Worm (Caenorhabditis elegans) whole organism, young adult: ENCODE measurements around the gene zim-2.

Experiments used
- B0261.1 ChIP-seq: sonication (generic microtip); optimal IDR thresholded peaks from 2 replicates; lab custom pipeline; 2016; ENCODE audit warnings: mild to moderate bottlenecking, missing genetic modification characterization, moderate library complexity, missing compliant biosample characterization
- F22D6.2 ChIP-seq: sonication (generic microtip); optimal IDR thresholded peaks from 2 replicates; lab custom pipeline; 2016; ENCODE audit warnings: mild to moderate bottlenecking, missing genetic modification characterization, missing compliant biosample characterization
- F49E8.2 ChIP-seq: sonication (generic microtip); optimal IDR thresholded peaks from 3 replicates; lab custom pipeline; 2017; ENCODE audit warnings: missing genetic modification characterization, mild to moderate bottlenecking, missing compliant biosample characterization, antibody characterized with exemption, moderate library complexity; ENCODE audit not compliant: insufficient read depth
- F57C9.4 ChIP-seq: sonication (generic microtip); optimal IDR thresholded peaks from 2 replicates; lab custom pipeline; 2017; ENCODE audit warnings: mild to moderate bottlenecking, missing genetic modification characterization, missing compliant biosample characterization
- K12H6.12 ChIP-seq: fragments of 200-800 bp; sonication (Bioruptor generic); optimal IDR thresholded peaks from 2 replicates; lab custom pipeline; 2018; ENCODE audit warnings: mild to moderate bottlenecking, missing genetic modification characterization, missing compliant biosample characterization
- T07F8.4 ChIP-seq: sonication (generic microtip); optimal IDR thresholded peaks from 2 replicates; lab custom pipeline; 2016; ENCODE audit warnings: mild to moderate bottlenecking, missing genetic modification characterization, moderate library complexity, missing compliant biosample characterization
- T26A5.8 ChIP-seq: sonication (generic microtip); optimal IDR thresholded peaks from 2 replicates; lab custom pipeline; 2016; ENCODE audit warnings: missing genetic modification characterization, missing compliant biosample characterization
- Y95B8A.8 ChIP-seq: fragments of 200-800 bp; sonication (Bioruptor generic); IDR thresholded peaks from 2 replicates; pipeline ENCODE4 v1.3.6; 2022; ENCODE audit warnings: missing genetic modification reagents, missing genetic modification characterization, missing compliant biosample characterization
- aptf-2 ChIP-seq: fragments of 200-800 bp; sonication (Bioruptor generic); conservative IDR thresholded peaks from 2 replicates; pipeline ENCODE4 v1.3.6; 2022; ENCODE audit warnings: missing genetic modification reagents, missing genetic modification characterization, missing compliant biosample characterization
- athp-1 ChIP-seq: sonication (generic microtip); optimal IDR thresholded peaks from 2 replicates; lab custom pipeline; 2017; ENCODE audit warnings: mild to moderate bottlenecking, missing genetic modification characterization, missing compliant biosample characterization
- attf-5 ChIP-seq: fragments of 200-800 bp; sonication (Bioruptor generic); optimal IDR thresholded peaks from 2 replicates; lab custom pipeline; 2018; ENCODE audit warnings: mild to moderate bottlenecking, missing genetic modification characterization, missing compliant biosample characterization
- cebp-1 ChIP-seq, 2 experiments: fragments of 200-800 bp in 1 of 2; sonication (Bioruptor generic) in 1 of 2; sonication (generic microtip) in 1 of 2; IDR thresholded peaks in 1 of 2; optimal IDR thresholded peaks in 1 of 2; 2 replicates each; pipeline versions ENCODE4 v1.3.6 to Lab custom; 2017 to 2022; ENCODE audit warnings: missing compliant biosample characterization in 2 of 2, missing genetic modification characterization in 2 of 2, mild to moderate bottlenecking in 1 of 2, missing genetic modification reagents in 1 of 2, moderate library complexity in 1 of 2
- cebp-2 ChIP-seq: fragments of 200-800 bp; sonication (Bioruptor generic); IDR thresholded peaks from 2 replicates; pipeline ENCODE4 v1.3.6; 2022; ENCODE audit warnings: missing genetic modification characterization, missing compliant biosample characterization
- ceh-100 ChIP-seq: fragments of 200-800 bp; sonication (Bioruptor generic); IDR thresholded peaks from 2 replicates; pipeline ENCODE4 v1.3.6; 2022; ENCODE audit warnings: missing genetic modification reagents, missing genetic modification characterization, missing compliant biosample characterization
- ceh-58 ChIP-seq: fragments of 200-800 bp; sonication (Bioruptor generic); IDR thresholded peaks from 2 replicates; pipeline ENCODE4 v1.3.6; 2022; ENCODE audit warnings: missing genetic modification characterization, missing compliant biosample characterization
- dpff-1 ChIP-seq: sonication (generic microtip); optimal IDR thresholded peaks from 2 replicates; lab custom pipeline; 2017; ENCODE audit warnings: mild to moderate bottlenecking, missing genetic modification characterization, missing compliant biosample characterization
- egl-44 ChIP-seq: fragments of 200-800 bp; sonication (Bioruptor generic); IDR thresholded peaks from 2 replicates; pipeline ENCODE4 v1.3.6; 2022; ENCODE audit warnings: missing genetic modification reagents, missing genetic modification characterization, missing compliant biosample characterization
- ets-4 ChIP-seq: fragments of 200-800 bp; sonication (Bioruptor generic); optimal IDR thresholded peaks from 2 replicates; lab custom pipeline; 2018; ENCODE audit warnings: mild to moderate bottlenecking, missing genetic modification characterization, missing compliant biosample characterization
- him-1 ChIP-seq: sonication (generic microtip); optimal IDR thresholded peaks from 2 replicates; lab custom pipeline; 2016; ENCODE audit warnings: missing genotype, missing genetic modification reagents, missing genetic modification characterization, missing compliant biosample characterization
- hsf-1 ChIP-seq: fragments of 200-800 bp; sonication (Bioruptor generic); IDR thresholded peaks from 2 replicates; pipeline ENCODE4 v1.3.6; 2022; ENCODE audit warnings: missing genetic modification reagents, missing genetic modification characterization, missing compliant biosample characterization
- lag-1 ChIP-seq: fragments of 200-800 bp; sonication (Bioruptor generic); IDR thresholded peaks from 2 replicates; pipeline ENCODE4 v1.3.6; 2022; ENCODE audit warnings: missing genetic modification reagents, missing genetic modification characterization, missing compliant biosample characterization
- lsl-1 ChIP-seq: fragments of 200-800 bp; sonication (Bioruptor generic); optimal IDR thresholded peaks from 2 replicates; lab custom pipeline; 2018; ENCODE audit warnings: mild to moderate bottlenecking, missing genetic modification characterization, moderate library complexity, missing compliant biosample characterization
- madf-10 ChIP-seq: sonication (generic microtip); optimal IDR thresholded peaks from 2 replicates; lab custom pipeline; 2016; ENCODE audit warnings: mild to moderate bottlenecking, missing genetic modification characterization, missing compliant biosample characterization
- madf-8 ChIP-seq: fragments of 200-800 bp; sonication (Bioruptor generic); conservative IDR thresholded peaks from 2 replicates; pipeline ENCODE4 v1.3.6; 2022; ENCODE audit warnings: missing genetic modification reagents, missing genetic modification characterization, missing compliant biosample characterization
- mcd-1 ChIP-seq: fragments of 200-800 bp; sonication (Bioruptor generic); IDR thresholded peaks from 2 replicates; pipeline ENCODE4 v1.3.6; 2022; ENCODE audit warnings: missing genetic modification reagents, missing genetic modification characterization, missing compliant biosample characterization
- nhr-179 ChIP-seq: sonication (generic microtip); optimal IDR thresholded peaks from 2 replicates; lab custom pipeline; 2016; ENCODE audit warnings: mild to moderate bottlenecking, missing genetic modification characterization, missing compliant biosample characterization
- nhr-27 ChIP-seq: fragments of 200-800 bp; sonication (Bioruptor generic); optimal IDR thresholded peaks from 2 replicates; lab custom pipeline; 2018; ENCODE audit warnings: mild to moderate bottlenecking, missing genetic modification characterization, moderate library complexity, missing compliant biosample characterization
- pha-4 ChIP-seq: fragments of 150-350 bp; sonication (generic microtip); optimal IDR thresholded peaks from 2 replicates; lab custom pipeline; 2014; ENCODE audit warnings: missing biosample characterization, missing genetic modification reagents, missing genetic modification characterization
- repo-1 ChIP-seq: sonication (generic microtip); optimal IDR thresholded peaks from 2 replicates; lab custom pipeline; 2017; ENCODE audit warnings: mild to moderate bottlenecking, missing genetic modification characterization, missing compliant biosample characterization
- sdz-38 ChIP-seq: sonication (generic microtip); optimal IDR thresholded peaks from 2 replicates; lab custom pipeline; 2016; ENCODE audit warnings: missing genotype, missing genetic modification characterization, missing compliant biosample characterization
- snpc-1.1 ChIP-seq: sonication (generic microtip); optimal IDR thresholded peaks from 2 replicates; lab custom pipeline; 2017; ENCODE audit warnings: missing genetic modification characterization, mild to moderate bottlenecking, missing compliant biosample characterization, antibody characterized with exemption, moderate library complexity, missing genotype, missing genetic modification reagents; ENCODE audit not compliant: insufficient read depth
- snpc-3.4 ChIP-seq: sonication (generic microtip); optimal IDR thresholded peaks from 2 replicates; lab custom pipeline; 2017; ENCODE audit warnings: missing genetic modification characterization, mild to moderate bottlenecking, missing compliant biosample characterization, antibody characterized with exemption, moderate library complexity, missing genotype, missing genetic modification reagents
- tlf-1 ChIP-seq: fragments of 200-800 bp; sonication (Bioruptor generic); optimal IDR thresholded peaks from 2 replicates; lab custom pipeline; 2018; ENCODE audit warnings: mild to moderate bottlenecking, missing genetic modification characterization, missing compliant biosample characterization
- unc-130 ChIP-seq: sonication (generic microtip); optimal IDR thresholded peaks from 2 replicates; lab custom pipeline; 2016; ENCODE audit warnings: missing genetic modification reagents, missing genetic modification characterization, missing compliant biosample characterization
- ztf-18 ChIP-seq: sonication (generic microtip); optimal IDR thresholded peaks from 2 replicates; lab custom pipeline; 2016; ENCODE audit warnings: missing genotype, mild to moderate bottlenecking, missing genetic modification characterization, missing compliant biosample characterization
- ztf-6 ChIP-seq: fragments of 200-800 bp; sonication (Bioruptor generic); IDR thresholded peaks from 2 replicates; pipeline ENCODE4 v1.3.6; 2022; ENCODE audit warnings: missing genetic modification reagents, missing genetic modification characterization, missing compliant biosample characterization

The zim-2 gene

DNA sequence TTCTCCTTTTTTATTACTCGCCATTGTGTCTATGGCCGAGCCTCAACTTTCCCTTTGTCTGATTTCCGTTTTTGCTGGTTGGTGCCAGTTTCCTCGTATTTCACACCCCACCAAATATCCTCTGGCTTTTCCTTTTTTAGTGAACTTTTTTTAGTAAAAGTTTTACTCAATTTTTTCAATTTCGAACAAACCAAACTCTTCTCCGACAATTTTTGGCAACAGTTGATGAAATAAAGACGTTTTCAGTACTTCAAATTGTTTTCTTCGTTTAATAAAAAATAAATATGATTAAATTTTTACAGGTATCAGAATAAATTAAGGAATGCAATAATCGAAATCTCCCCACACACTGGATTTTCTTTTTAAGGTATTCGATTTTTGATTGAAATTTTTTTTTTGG is 33.9 kb upstream of the zim-2 start, which contains the start of gene cal-4:
cal-4 (plus strand) TSS at position 301 of the 400 bp plus-strand sequence.
- TF ChIP-seq madf-8 (GFP tag; lab: Robert Waterston, UW) = no peak

DNA sequence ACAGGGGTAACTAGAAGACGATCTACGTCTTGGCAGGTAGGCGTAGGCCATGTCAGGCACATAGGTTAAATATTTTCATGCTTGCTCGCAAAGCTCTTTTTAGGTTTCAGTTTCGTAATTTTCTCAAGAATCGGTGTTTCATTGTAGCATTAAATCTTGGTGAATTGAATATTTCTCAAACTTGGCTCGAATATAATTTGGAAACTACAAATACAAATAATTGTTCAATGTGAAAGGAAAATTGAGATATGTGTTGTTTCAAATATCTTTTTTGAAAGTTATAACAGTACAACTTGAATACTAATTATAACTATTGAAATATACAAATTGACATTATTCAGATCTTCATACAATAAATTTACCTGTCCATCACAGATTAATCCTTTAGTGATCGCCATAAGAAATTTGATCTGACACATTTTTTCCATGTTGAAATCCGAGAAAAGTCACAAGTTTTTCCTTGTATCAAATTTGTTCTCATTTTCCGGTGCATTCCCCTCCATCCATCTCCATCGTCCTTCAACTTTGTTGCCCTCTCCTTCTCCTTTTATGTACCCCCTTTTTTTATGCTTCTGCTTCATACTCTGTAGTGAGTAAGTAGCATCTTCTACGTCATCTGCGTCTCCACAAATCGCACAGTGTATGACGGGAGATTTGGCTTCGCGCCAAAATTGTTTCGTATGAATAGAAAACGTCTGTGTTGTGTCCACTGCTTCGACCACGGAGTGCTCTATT is 30.8 kb upstream of the zim-2 start, which contains the start of gene C02F4.5:
C02F4.5 (minus strand) TSS at position 51 of the 735 bp plus-strand sequence.
- TF ChIP-seq ets-4 (GFP tag; lab: Kevin White, UChicago) = no peak
- 0 out of 2 replicates have a peak, but pooled peaks have one; percentile 38 for TF ChIP-seq cebp-2

DNA sequence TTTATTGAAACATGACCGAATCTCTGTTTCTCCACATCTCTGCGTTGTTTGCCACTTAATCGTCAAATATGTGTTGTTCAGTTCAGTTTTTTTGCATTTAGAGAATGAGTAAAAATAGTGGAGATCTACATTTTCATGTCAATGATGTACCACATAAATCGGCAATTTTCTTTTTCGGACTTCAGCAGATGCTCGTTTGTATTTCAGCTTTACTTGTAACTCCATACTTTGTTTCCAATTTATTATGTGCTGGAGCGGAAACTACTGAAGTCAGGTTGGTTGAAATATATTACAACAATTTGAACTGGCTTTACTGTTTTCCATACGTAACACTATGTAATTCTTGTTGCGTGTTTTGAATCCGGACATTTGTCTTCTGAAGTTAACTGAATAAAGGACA is 24.4 kb upstream of the zim-2 start, which contains the start of gene T07G12.2:
T07G12.2 (plus strand) TSS at position 62 of the 400 bp plus-strand sequence.
- no peak for TF ChIP-seq lsl-1 (GFP tag; lab: Kevin White, UChicago)
- TF ChIP-seq ceh-58 = no peak
- TF ChIP-seq egl-44 (GFP tag; lab: Robert Waterston, UW) = no peak
- TF ChIP-seq aptf-2 (GFP tag; lab: Robert Waterston, UW) = no peak
- TF ChIP-seq lag-1 (GFP tag; lab: Robert Waterston, UW) = no peak
- TF ChIP-seq attf-5 (GFP tag; lab: Kevin White, UChicago) = no peak
- TF ChIP-seq ceh-100 (GFP tag; lab: Robert Waterston, UW) = no peak
- TF ChIP-seq athp-1 (tag; lab: Kevin White, UChicago) = no peak
- TF ChIP-seq tlf-1 = no peak
- TF ChIP-seq sdz-38 (tag; lab: Kevin White, UChicago) = no peak
- no peak for TF ChIP-seq F22D6.2
- TF ChIP-seq mcd-1 = no peak
- TF ChIP-seq F49E8.2 = no peak
- no peak for TF ChIP-seq madf-10 (tag; lab: Kevin White, UChicago)
- TF ChIP-seq F57C9.4 (tag; lab: Kevin White, UChicago) = no peak

DNA sequence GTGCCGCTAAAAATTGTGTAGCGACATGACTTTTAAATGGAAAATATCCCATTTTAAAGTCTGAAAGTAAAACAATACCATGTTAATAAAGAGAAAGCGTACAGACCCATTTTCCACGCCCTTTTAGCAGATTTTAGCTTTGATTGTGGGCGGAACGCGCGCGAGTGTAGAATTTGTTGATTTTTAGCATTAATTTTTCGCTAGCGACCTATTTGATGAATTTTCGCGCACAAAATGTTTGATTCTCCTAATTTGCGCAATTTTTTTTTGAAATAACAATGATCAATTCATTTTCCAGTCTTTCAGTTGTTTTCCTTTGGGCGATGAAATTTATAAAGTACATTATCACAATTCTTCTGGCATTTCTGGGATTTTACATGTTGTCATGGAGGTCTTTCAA is 21.4 kb upstream of the zim-2 start, which contains the start of gene T07G12.3:
T07G12.3 (plus strand) TSS at position 301 of the 400 bp plus-strand sequence.
- TF ChIP-seq T07F8.4 (tag; lab: Kevin White, UChicago) (no peak), snpc-1.1 (tag; lab: Kevin White, UChicago) (no peak), tlf-1 (no peak), him-1 (tag; lab: Kevin White, UChicago) (no peak), ceh-58 (no peak), snpc-3.4 (tag; lab: Kevin White, UChicago) (no peak), repo-1 (tag; lab: Kevin White, UChicago) (no peak), T26A5.8 (no peak), ets-4 (GFP tag; lab: Kevin White, UChicago) (no peak), pha-4 (tag; lab: Kevin White, UChicago) (no peak)

DNA sequence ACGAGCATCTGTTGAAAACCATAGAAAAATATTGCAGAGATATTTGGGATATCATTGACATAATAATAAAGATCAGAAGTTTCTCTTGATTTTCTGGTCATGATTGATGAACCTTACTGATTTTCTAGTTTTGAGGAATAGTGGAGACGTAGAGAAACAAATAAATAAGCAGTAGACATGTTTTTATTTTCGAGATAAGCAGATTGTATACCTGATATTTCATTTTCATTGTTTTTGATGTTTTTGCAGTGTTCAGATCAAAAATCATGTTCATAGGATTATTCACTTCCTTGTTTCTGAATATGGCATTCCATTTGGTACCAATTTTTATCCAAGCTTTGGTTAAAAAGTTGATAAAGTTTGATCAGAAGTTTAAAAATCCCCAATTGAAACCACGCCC is 16.5 kb upstream of the zim-2 start, which contains the start of gene T07G12.4:
T07G12.4 (minus strand) TSS at position 101 of the 400 bp plus-strand sequence.
- no peak for TF ChIP-seq dpff-1
- no peak for TF ChIP-seq cebp-1 (GFP tag; IDR thresholded peaks at IDR 0.05; lab: Robert Waterston, UW)
- no peak for TF ChIP-seq cebp-1 (tag; optimal IDR thresholded peaks at IDR 0.05; lab: Kevin White, UChicago)
- no peak for TF ChIP-seq ztf-6 (GFP tag; lab: Robert Waterston, UW)
- TF ChIP-seq ztf-18 (tag; lab: Kevin White, UChicago) = no peak
- no peak for TF ChIP-seq ceh-100 (GFP tag; lab: Robert Waterston, UW)
- no peak for TF ChIP-seq athp-1 (tag; lab: Kevin White, UChicago)
- TF ChIP-seq nhr-179 (tag; lab: Kevin White, UChicago) = no peak
- no peak for TF ChIP-seq snpc-1.1 (tag; lab: Kevin White, UChicago)
- TF ChIP-seq B0261.1 (tag; lab: Kevin White, UChicago) = no peak
- TF ChIP-seq tlf-1 = no peak
- no peak for TF ChIP-seq unc-130 (GFP tag; lab: Kevin White, UChicago)
- no peak for TF ChIP-seq T07F8.4 (tag; lab: Kevin White, UChicago)
- TF ChIP-seq attf-5 (GFP tag; lab: Kevin White, UChicago) = no peak
- TF ChIP-seq Y95B8A.8 (GFP tag; lab: Robert Waterston, UW) = no peak
- TF ChIP-seq K12H6.12 (tag; lab: Kevin White, UChicago) = no peak
- no peak for TF ChIP-seq nhr-27 (tag; lab: Kevin White, UChicago)
- no peak for TF ChIP-seq hsf-1 (GFP tag; lab: Robert Waterston, UW)
